Worm (Caenorhabditis elegans) whole organism, L4/young adult: ENCODE results near the gene fbxb-64.

ENCODE experiments used
- W03F9.2 ChIP-seq: fragments of 150-350 bp; optimal IDR thresholded peaks from 2 replicates; lab custom pipeline; 2014; ENCODE audit warnings: missing biosample characterization, missing genetic modification characterization
- him-1 ChIP-seq: sonication (generic microtip); optimal IDR thresholded peaks from 2 replicates; lab custom pipeline; 2016; ENCODE audit warnings: missing genotype, missing genetic modification reagents, missing genetic modification characterization, missing compliant biosample characterization

DNA sequence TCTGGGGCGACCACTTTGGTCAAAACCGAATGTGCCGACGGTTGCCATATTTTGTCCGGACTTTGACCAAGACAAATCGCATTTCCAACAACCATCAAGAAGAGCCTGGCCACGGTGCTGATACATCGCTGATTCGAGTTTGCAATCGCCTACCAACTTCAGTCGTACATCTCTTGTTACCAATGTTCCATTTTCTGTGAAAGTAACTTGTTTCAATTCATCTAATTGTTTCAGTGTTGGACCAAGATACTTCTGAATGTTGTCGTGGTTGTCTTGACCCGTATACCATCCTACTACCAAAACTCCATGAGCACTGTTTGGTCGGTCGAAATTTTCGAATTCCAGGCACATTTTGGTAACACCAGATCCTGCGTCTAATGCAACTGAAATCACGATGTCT lies 12.4 kb downstream of the fbxb-64 start:
- TF ChIP-seq W03F9.2 = no peak
- no peak for TF ChIP-seq him-1
